Worm (Caenorhabditis elegans) whole organism, L2 larva: ENCODE results near the gene E01G4.5.

Experiments used
- C34F6.9 ChIP-seq: fragments of 150-350 bp; optimal IDR thresholded peaks from 2 replicates; lab custom pipeline; 2014; ENCODE audit warnings: missing biosample characterization, missing genetic modification characterization
- R02D3.7 ChIP-seq: fragments of 150-350 bp; optimal IDR thresholded peaks from 2 replicates; lab custom pipeline; 2014; ENCODE audit warnings: missing biosample characterization, missing genetic modification characterization
- ZK546.5 ChIP-seq: sonication (generic microtip); optimal IDR thresholded peaks from 2 replicates; lab custom pipeline; 2017; ENCODE audit warnings: missing biosample characterization, missing genetic modification characterization
- alr-1 ChIP-seq: fragments of 150-350 bp; optimal IDR thresholded peaks from 2 replicates; lab custom pipeline; 2014; ENCODE audit warnings: missing biosample characterization, missing genetic modification characterization
- aly-2 ChIP-seq: fragments of 150-350 bp; optimal IDR thresholded peaks from 2 replicates; lab custom pipeline; 2014; ENCODE audit warnings: missing biosample characterization, missing genetic modification characterization
- ama-1 ChIP-seq: fragments of 150-350 bp; optimal IDR thresholded peaks from 2 replicates; lab custom pipeline; 2018; ENCODE audit warnings: inconsistent platforms
- blmp-1 ChIP-seq: sonication (generic microtip); optimal IDR thresholded peaks from 2 replicates; lab custom pipeline; 2017; ENCODE audit warnings: missing genetic modification characterization, mild to moderate bottlenecking, missing compliant biosample characterization, antibody characterized with exemption, moderate library complexity; ENCODE audit not compliant: insufficient read depth
- ceh-82 ChIP-seq: fragments of 150-350 bp; optimal IDR thresholded peaks from 2 replicates; lab custom pipeline; 2014; ENCODE audit warnings: missing biosample characterization, missing genetic modification characterization
- dmd-4 ChIP-seq: sonication (generic microtip); optimal IDR thresholded peaks from 2 replicates; lab custom pipeline; 2017; ENCODE audit warnings: missing biosample characterization, missing genetic modification characterization
- elt-1 ChIP-seq: fragments of 150-350 bp; optimal IDR thresholded peaks from 2 replicates; lab custom pipeline; 2014; ENCODE audit warnings: missing biosample characterization, missing genetic modification characterization
- elt-3 ChIP-seq: sonication (generic microtip); optimal IDR thresholded peaks from 2 replicates; lab custom pipeline; 2017; ENCODE audit warnings: missing biosample characterization, missing genetic modification characterization
- fos-1 ChIP-seq: fragments of 150-350 bp; optimal IDR thresholded peaks from 2 replicates; lab custom pipeline; 2014; ENCODE audit warnings: missing biosample characterization, missing genetic modification characterization
- lin-11 ChIP-seq: fragments of 150-350 bp; sonication (generic microtip); optimal IDR thresholded peaks from 2 replicates; lab custom pipeline; 2014; ENCODE audit warnings: missing biosample characterization, missing genetic modification characterization, inconsistent platforms, mixed read lengths
- lin-39 ChIP-seq: fragments of 150-350 bp; optimal IDR thresholded peaks from 2 replicates; lab custom pipeline; 2014; ENCODE audit warnings: missing biosample characterization, missing genetic modification reagents, missing genetic modification characterization
- lsy-2 ChIP-seq, 2 experiments: fragments of 150-350 bp in 1 of 2; sonication (generic microtip) in 1 of 2; optimal IDR thresholded peaks; 2 replicates each; lab custom pipeline; 2014 to 2017; ENCODE audit warnings: missing biosample characterization in 2 of 2, missing genetic modification characterization in 2 of 2
- mab-5 ChIP-seq: fragments of 150-350 bp; optimal IDR thresholded peaks from 2 replicates; lab custom pipeline; 2014; ENCODE audit warnings: missing biosample characterization, missing genetic modification characterization
- mdl-1 ChIP-seq, 2 experiments: fragments of 150-350 bp in 1 of 2; sonication (generic microtip) in 1 of 2; optimal IDR thresholded peaks; 2 replicates each; lab custom pipeline; 2017; ENCODE audit warnings: missing biosample characterization in 2 of 2, missing genetic modification characterization in 2 of 2
- nhr-10 ChIP-seq: sonication (generic microtip); optimal IDR thresholded peaks from 2 replicates; lab custom pipeline; 2017; ENCODE audit warnings: missing biosample characterization, missing genetic modification characterization
- nhr-11 ChIP-seq: fragments of 150-350 bp; optimal IDR thresholded peaks from 2 replicates; lab custom pipeline; 2014; ENCODE audit warnings: missing biosample characterization, missing genetic modification characterization
- nhr-12 ChIP-seq: fragments of 150-350 bp; optimal IDR thresholded peaks from 2 replicates; lab custom pipeline; 2014; ENCODE audit warnings: missing biosample characterization, missing genetic modification characterization
- nhr-129 ChIP-seq: fragments of 150-350 bp; optimal IDR thresholded peaks from 2 replicates; lab custom pipeline; 2014; ENCODE audit warnings: missing biosample characterization, missing genetic modification characterization
- nhr-237 ChIP-seq: fragments of 150-350 bp; optimal IDR thresholded peaks from 2 replicates; lab custom pipeline; 2014; ENCODE audit warnings: missing biosample characterization, missing genetic modification characterization
- nhr-25 ChIP-seq: fragments of 150-350 bp; sonication (generic microtip); optimal IDR thresholded peaks from 3 replicates; lab custom pipeline; 2014; ENCODE audit warnings: missing biosample characterization, missing genetic modification characterization
- nhr-77 ChIP-seq: fragments of 150-350 bp; optimal IDR thresholded peaks from 2 replicates; lab custom pipeline; 2014; ENCODE audit warnings: missing biosample characterization, missing genetic modification characterization
- skn-1 ChIP-seq: sonication (generic microtip); optimal IDR thresholded peaks from 2 replicates; lab custom pipeline; 2017; ENCODE audit warnings: missing biosample characterization, missing genetic modification characterization
- sma-9 ChIP-seq, 2 experiments: fragments of 150-350 bp in 1 of 2; sonication (generic microtip) in 1 of 2; optimal IDR thresholded peaks; 2 replicates each; lab custom pipeline; 2014 to 2016; ENCODE audit warnings: missing genetic modification characterization in 2 of 2, mild to moderate bottlenecking in 1 of 2, missing biosample characterization in 1 of 2, missing compliant biosample characterization in 1 of 2, missing genetic modification reagents in 1 of 2, moderate library complexity in 1 of 2
- unc-39 ChIP-seq: fragments of 150-350 bp; optimal IDR thresholded peaks from 2 replicates; lab custom pipeline; 2014; ENCODE audit warnings: missing biosample characterization, missing genetic modification characterization
- unc-55 ChIP-seq: fragments of 150-350 bp; sonication (generic microtip); optimal IDR thresholded peaks from 3 replicates; lab custom pipeline; 2014; ENCODE audit warnings: missing biosample characterization, missing genetic modification reagents, missing genetic modification characterization
- unc-62 ChIP-seq: fragments of 150-350 bp; optimal IDR thresholded peaks from 2 replicates; lab custom pipeline; 2014; ENCODE audit warnings: missing biosample characterization, missing genetic modification reagents, missing genetic modification characterization
- zag-1 ChIP-seq: fragments of 150-350 bp; optimal IDR thresholded peaks from 2 replicates; lab custom pipeline; 2014; ENCODE audit warnings: missing biosample characterization, missing genetic modification characterization
- ztf-1 ChIP-seq: fragments of 200-800 bp; sonication (Bioruptor generic); conservative IDR thresholded peaks from 2 replicates; pipeline ENCODE4 v1.3.6; 2022; ENCODE audit warnings: missing genetic modification characterization, missing compliant biosample characterization
- ztf-11 ChIP-seq: sonication (generic microtip); optimal IDR thresholded peaks from 2 replicates; lab custom pipeline; 2017; ENCODE audit warnings: missing biosample characterization, missing genetic modification characterization
- ztf-4 ChIP-seq: fragments of 150-350 bp; optimal IDR thresholded peaks from 2 replicates; lab custom pipeline; 2014; ENCODE audit warnings: missing biosample characterization, missing genetic modification characterization

E01G4.5 gene

DNA sequence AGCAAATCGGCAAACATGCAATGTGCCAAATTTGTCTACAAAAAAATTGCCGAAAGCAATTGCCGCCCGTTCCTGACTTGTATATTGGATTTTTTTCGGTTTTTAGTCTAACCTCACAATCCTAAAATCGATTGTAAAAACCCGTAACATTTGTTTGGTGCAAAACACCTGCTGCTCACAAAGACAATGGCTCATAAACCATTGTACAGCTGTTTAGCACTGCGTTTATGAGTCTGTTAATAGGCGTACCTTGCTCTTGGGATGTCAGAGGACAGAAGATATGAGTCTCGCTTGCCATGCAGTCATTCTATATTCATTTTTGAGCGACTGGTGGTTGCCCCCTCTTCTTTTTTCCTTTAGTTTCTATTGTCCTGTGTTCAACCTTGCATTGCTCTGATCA is at the start of gene E01G4.5:
Gene E01G4.5 (plus strand): TSS at position 301 of the 400 bp plus-strand sequence.
- no peak for TF ChIP-seq nhr-11 (tag; lab: Kevin White, UChicago)
- no peak for TF ChIP-seq ztf-4 (tag; lab: Kevin White, UChicago)
- no peak for TF ChIP-seq lin-11
- TF ChIP-seq lsy-2 (tag; optimal IDR thresholded peaks at IDR 0.05; lab: Kevin White, UChicago), result no peak
- no peak for TF ChIP-seq skn-1 (tag; lab: Kevin White, UChicago)
- no peak for TF ChIP-seq zag-1 (tag; lab: Kevin White, UChicago)

DNA sequence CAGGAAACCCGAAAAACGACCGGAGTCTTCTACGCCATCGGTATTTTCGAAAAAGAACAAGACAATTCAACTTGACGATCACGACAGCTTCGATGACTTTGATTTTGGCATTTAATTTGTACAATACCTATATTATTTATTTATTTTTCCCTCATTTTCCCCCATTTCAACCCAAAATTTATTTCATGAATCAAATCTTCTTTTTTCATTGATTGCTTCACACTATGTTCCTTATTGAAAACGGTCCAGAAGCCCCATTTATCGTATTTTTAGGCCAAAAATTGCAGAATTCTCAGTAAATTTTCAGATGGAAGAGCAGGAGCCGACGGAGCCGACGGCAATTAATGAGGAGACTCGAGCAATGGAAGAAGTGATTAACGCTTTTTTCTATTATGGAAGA is 48.0 kb upstream of the E01G4.5 start, which contains the start of gene Y48E1C.2:
Gene Y48E1C.2 (plus strand): TSS at position 301 of the 400 bp plus-strand sequence.
- TF ChIP-seq ama-1 (lab: Kevin White, UChicago) (no peak), nhr-11 (tag; lab: Kevin White, UChicago) (no peak), sma-9 (GFP tag; optimal IDR thresholded peaks at IDR 0.05; lab: Kevin White, UChicago) (no peak), sma-9 (tag; optimal IDR thresholded peaks at IDR 0.05; lab: Kevin White, UChicago) (no peak), lin-39 (tag; lab: Kevin White, UChicago) (no peak), nhr-25 (tag; lab: Kevin White, UChicago) (no peak), ztf-4 (tag; lab: Kevin White, UChicago) (no peak), unc-62 (GFP tag; lab: Kevin White, UChicago) (no peak), mab-5 (no peak), fos-1 (tag; lab: Kevin White, UChicago) (no peak), R02D3.7 (tag; lab: Kevin White, UChicago) (no peak), ceh-82 (tag; lab: Kevin White, UChicago) (no peak), mdl-1 (tag; optimal IDR thresholded peaks at IDR 0.05; lab: Kevin White, UChicago) (no peak)
- TF ChIP-seq, all 48 proteins: peak for 0

DNA sequence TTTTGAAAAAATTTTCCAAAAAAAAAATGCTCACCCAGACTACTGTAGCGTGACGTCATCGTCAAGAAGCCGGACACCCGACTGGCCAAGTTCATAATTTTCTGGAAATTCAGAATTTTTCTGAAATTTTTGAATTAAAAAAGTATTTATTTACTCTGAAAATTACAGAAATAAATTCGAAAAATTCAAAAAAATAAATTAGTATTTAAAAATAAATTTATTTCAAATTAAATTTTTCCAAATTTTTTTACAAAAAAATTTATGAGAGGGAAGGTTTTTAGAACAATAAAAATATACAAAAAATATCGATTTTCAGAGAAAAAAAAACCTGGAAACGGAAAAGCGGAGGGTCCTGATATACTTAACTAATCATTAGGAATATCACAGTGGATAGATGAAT is 35.5 kb upstream of the E01G4.5 start, which contains the start of gene Y48E1C.4:
Gene Y48E1C.4 (minus strand): TSS at position 101 of the 400 bp plus-strand sequence.
- TF ChIP-seq nhr-77, result no peak
- TF ChIP-seq R02D3.7 (tag; lab: Kevin White, UChicago), result no peak
- no peak for TF ChIP-seq unc-55 (GFP tag; lab: Kevin White, UChicago)
- no peak for TF ChIP-seq ztf-11 (tag; lab: Kevin White, UChicago)
- no peak for TF ChIP-seq nhr-11 (tag; lab: Kevin White, UChicago)
- no peak for TF ChIP-seq nhr-12 (tag; lab: Kevin White, UChicago)
- no peak for TF ChIP-seq zag-1 (tag; lab: Kevin White, UChicago)
- no peak for TF ChIP-seq nhr-25 (tag; lab: Kevin White, UChicago)
- no peak for TF ChIP-seq alr-1 (tag; lab: Kevin White, UChicago)
- TF ChIP-seq unc-39 (tag; lab: Kevin White, UChicago), result no peak
- TF ChIP-seq elt-1 (tag; lab: Kevin White, UChicago), result no peak
- no peak for TF ChIP-seq nhr-129 (tag; lab: Kevin White, UChicago)

DNA sequence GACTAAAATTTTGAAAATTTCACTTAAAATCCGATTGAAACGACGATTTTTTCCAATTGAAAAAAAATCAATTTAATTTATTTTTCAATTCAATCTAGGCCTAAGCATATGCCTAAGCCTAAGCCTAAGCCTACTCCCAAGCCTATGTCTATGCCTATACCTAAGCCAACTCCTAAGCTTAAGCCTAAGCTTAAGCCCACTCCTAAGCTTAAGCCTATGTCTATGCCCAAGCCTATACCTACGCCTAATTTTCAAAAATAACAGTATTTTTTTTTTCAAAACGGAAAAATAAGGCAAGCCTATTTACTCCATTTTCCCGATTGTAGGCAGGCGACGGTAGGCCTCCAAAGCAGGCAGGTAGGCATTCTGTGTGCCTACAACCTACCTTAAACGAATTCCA is 27.9 kb upstream of the E01G4.5 start:
- TF ChIP-seq mdl-1 (tag; optimal IDR thresholded peaks at IDR 0.05; lab: Kevin White, UChicago), result no peak
- TF ChIP-seq nhr-237 (tag; lab: Kevin White, UChicago), result no peak
- no peak for TF ChIP-seq C34F6.9 (tag; lab: Kevin White, UChicago)
- no peak for TF ChIP-seq ZK546.5 (tag; lab: Kevin White, UChicago)
- TF ChIP-seq, all 48 proteins: peak for 0

DNA sequence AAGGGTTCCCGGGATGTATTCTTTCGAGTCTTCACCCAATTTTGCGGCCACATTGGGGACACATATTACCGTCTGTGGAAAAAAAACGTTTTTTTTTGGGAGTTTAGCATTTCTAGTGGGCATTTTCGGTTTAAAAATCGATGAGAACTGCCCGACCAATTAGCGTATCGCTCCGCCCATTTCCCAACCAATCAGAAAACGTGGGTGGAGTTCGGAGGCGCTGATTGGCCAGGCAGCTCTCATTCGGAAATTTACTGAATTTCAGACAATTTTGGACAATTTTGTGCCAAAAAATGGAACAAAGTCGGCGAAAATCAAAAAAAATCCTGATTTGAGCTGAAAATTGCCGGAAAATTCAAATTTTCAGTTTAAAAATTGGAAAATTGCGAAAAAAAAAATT is 25.6 kb upstream of the E01G4.5 start:
- TF ChIP-seq unc-55 (GFP tag; lab: Kevin White, UChicago) (no peak), elt-3 (tag; lab: Kevin White, UChicago) (no peak), ceh-82 (tag; lab: Kevin White, UChicago) (no peak), dmd-4 (tag; lab: Kevin White, UChicago) (no peak), C34F6.9 (tag; lab: Kevin White, UChicago) (no peak), blmp-1 (no peak), ZK546.5 (tag; lab: Kevin White, UChicago) (no peak), mab-5 (no peak), lsy-2 (tag; optimal IDR thresholded peaks at IDR 0.05; lab: Kevin White, UChicago) (no peak), mdl-1 (tag; optimal IDR thresholded peaks at IDR 0.05; lab: Kevin White, UChicago) (no peak), lin-11 (no peak), unc-39 (tag; lab: Kevin White, UChicago) (no peak)

DNA sequence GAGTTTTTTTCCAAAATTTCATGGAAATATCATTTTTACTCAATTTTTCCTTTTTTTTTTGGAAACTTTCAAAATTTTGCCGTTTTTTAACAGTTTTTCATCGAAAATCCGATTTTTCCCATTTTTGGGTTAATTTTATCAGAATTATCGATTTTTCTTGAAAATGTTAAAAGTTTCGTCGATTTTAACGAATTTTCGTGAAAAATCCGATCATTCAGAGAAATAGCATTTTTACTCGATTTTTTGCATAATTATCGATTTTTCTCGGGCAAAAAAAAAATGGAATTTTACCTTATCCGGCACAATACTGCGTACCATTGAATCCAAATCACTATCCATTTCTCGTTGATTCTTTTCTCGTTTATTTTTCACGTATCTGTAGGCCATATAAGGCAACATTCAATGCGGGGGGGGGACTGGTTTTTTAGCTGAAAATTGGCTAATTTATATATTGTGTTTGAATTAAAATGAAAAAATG is 25.0 kb upstream of the E01G4.5 start, which contains the start of gene tbc-14:
Gene tbc-14 (minus strand): TSS at position 428 of the 478 bp plus-strand sequence.
- no peak for TF ChIP-seq nhr-10 (tag; lab: Kevin White, UChicago)
- no peak for TF ChIP-seq ztf-1 (GFP tag; lab: Robert Waterston, UW)
- no peak for TF ChIP-seq aly-2 (tag; lab: Kevin White, UChicago)
